Worm (Caenorhabditis elegans): ENCODE measurements around the gene F46C5.2.
A peak's percentile ranks its signal among the peaks of the same experiment; 100 is the strongest.

Gene F46C5.2

DNA sequence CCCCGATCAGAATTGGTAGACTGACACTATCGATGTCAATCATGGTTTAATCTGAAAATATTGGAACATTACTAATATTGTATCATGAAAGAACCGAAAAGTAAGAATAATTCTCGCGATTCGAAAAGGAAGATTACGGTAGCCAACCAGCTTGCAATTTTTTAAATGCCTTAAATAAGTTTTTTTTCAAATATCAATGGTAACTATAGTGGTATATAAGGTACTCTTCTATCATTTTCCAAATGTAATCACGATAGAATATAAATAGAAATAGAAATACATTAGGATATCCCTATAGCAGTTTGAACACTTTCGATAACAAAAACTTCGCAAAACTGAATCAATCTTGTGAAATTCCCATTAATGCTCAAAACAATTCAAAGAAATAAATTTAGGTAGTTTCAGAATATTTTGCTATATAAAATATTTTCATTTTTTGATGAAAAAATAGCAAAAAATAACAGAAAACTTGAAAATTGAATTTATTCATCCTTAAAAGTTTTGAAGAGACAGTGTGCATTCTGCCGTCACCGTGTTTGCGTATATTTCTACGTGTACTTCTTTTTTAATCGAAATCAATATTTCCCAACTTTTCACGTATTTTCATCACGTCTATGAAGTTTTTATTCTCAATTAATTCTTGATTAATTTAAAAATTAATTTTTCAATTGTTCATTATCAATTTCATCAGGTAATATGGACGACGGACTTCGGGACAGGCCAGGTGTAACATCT is 18.2 kb downstream of the F46C5.2 start, which contains the start of the genes F46C5.9 and rer-1:
Gene F46C5.9 (minus strand): TSS at position 51 of the 735 bp plus-strand sequence.
Gene rer-1 (plus strand): TSS at position 692 of the 735 bp plus-strand sequence.
- TF ChIP-seq ztf-1 (GFP tag; conservative IDR thresholded peaks at IDR 0.05) (no peak), dmd-4 (tag; optimal IDR thresholded peaks at IDR 0.05) (no peak), elt-3 (tag; optimal IDR thresholded peaks at IDR 0.05) (no peak), ztf-11 (tag; optimal IDR thresholded peaks at IDR 0.05) (no peak), aly-2 (tag; optimal IDR thresholded peaks at IDR 0.05) (no peak), nhr-12 (tag; optimal IDR thresholded peaks at IDR 0.05) (no peak), lin-13 (GFP tag; optimal IDR thresholded peaks at IDR 0.05) (no peak), unc-62 (GFP tag; optimal IDR thresholded peaks at IDR 0.05) (no peak), lsy-2 (tag; optimal IDR thresholded peaks at IDR 0.05) (peak; percentile 5 to 73), peb-1 (tag; optimal IDR thresholded peaks at IDR 0.05) (no peak), zag-1 (tag; optimal IDR thresholded peaks at IDR 0.05) (no peak), mab-5 (tag; optimal IDR thresholded peaks at IDR 0.05) (no peak), nhr-129 (tag; optimal IDR thresholded peaks at IDR 0.05) (no peak), nhr-21 (tag; optimal IDR thresholded peaks at IDR 0.05) (no peak), crh-2 (tag; optimal IDR thresholded peaks at IDR 0.05) (peak; percentile 74), elt-1 (tag; optimal IDR thresholded peaks at IDR 0.05) (no peak), C34F6.9 (tag; optimal IDR thresholded peaks at IDR 0.05) (peak; percentile 69), ZK546.5 (tag; optimal IDR thresholded peaks at IDR 0.05) (no peak), sma-3 (GFP tag; optimal IDR thresholded peaks at IDR 0.05) (no peak), nhr-237 (tag; optimal IDR thresholded peaks at IDR 0.05) (no peak), mbf-1 (tag; optimal IDR thresholded peaks at IDR 0.05) (no peak), fos-1 (tag; optimal IDR thresholded peaks at IDR 0.05) (peak; percentile 17), sem-4 (tag; optimal IDR thresholded peaks at IDR 0.05) (no peak), alr-1 (tag; optimal IDR thresholded peaks at IDR 0.05) (no peak)

DNA sequence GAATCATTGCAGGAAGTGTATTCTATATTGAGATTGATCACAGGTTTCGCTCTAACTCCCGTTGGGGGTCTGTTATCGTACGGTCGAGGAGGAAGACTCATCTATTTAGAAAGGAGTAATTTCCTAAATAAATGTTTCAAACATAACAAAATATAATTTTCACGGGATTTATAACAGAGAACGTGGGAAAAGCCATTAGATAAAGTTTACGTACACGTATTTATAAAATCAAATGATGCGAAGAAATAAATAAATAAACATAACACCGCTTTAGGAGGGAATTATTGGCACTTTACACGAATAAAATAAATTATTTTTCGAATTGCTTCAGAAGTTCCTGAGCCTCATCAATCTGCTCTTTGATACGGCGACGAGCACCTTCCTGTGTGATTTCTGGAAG is 20.6 kb downstream of the F46C5.2 start, which contains the start of gene F07H5.10:
Gene F07H5.10 (minus strand): TSS at position 101 of the 400 bp plus-strand sequence.
- TF ChIP-seq peb-1 (tag; optimal IDR thresholded peaks at IDR 0.05), result no peak
- TF ChIP-seq lin-13 (GFP tag; optimal IDR thresholded peaks at IDR 0.05), result no peak
- TF ChIP-seq mdl-1 (tag; optimal IDR thresholded peaks at IDR 0.05), result no peak
- TF ChIP-seq aly-2 (tag; optimal IDR thresholded peaks at IDR 0.05), result no peak
- no peak for TF ChIP-seq unc-55 (GFP tag; optimal IDR thresholded peaks at IDR 0.05)
- TF ChIP-seq Y55F3AM.14 (GFP tag; optimal IDR thresholded peaks at IDR 0.05), result no peak
- no peak for TF ChIP-seq unc-62 (GFP tag; optimal IDR thresholded peaks at IDR 0.05)
- TF ChIP-seq sma-3 (GFP tag; optimal IDR thresholded peaks at IDR 0.05), result no peak
- TF ChIP-seq ztf-1 (GFP tag; conservative IDR thresholded peaks at IDR 0.05), result no peak
- no peak for TF ChIP-seq nhr-25 (tag; optimal IDR thresholded peaks at IDR 0.05)
- no peak for TF ChIP-seq alr-1 (tag; optimal IDR thresholded peaks at IDR 0.05)

DNA sequence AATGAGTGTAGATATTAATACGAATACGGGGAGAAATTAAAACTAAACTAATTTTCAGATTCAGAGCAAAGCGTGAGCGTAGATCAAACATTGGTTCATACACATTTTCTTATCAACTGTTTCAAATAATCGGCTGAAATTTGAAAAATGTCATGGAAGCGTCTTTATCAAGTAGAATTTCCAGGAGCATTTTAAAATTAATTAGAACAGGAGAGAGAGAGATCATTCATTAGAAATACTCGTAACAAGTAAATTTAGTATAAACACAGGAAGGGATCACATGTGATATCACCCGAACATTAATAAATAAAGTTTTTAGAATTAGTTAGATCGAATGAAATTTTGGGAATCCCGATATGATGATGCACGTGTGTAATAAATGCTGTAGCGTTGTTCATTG is 22.2 kb downstream of the F46C5.2 start, which contains the start of gene pho-13:
Gene pho-13 (minus strand): TSS at position 101 of the 400 bp plus-strand sequence.
- peak; percentile 23 for TF ChIP-seq fos-1 (tag; optimal IDR thresholded peaks at IDR 0.05)
- no peak for TF ChIP-seq alr-1 (tag; optimal IDR thresholded peaks at IDR 0.05)

DNA sequence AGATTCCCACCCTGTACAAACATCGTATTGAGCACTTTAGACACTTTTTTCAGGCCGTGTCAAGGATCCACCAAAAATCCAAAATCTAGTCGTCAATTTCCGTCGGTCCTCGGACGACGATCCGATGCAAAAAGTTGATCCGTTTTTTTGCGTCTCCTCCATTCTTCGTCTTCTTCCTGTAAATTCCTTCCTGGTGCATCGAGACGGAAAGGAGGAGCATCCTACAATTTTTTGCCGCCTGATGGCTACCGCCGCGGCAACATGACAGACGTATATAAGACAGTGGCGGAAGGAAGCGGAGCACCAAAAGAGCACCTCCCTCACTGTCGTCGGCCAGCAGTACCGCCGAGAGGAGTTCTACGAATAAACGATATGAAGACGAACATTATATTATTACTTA is 28.3 kb downstream of the F46C5.2 start, which contains the start of gene appg-2:
Gene appg-2 (plus strand): TSS at position 301 of the 400 bp plus-strand sequence.
- TF ChIP-seq gmeb-1 (tag; optimal IDR thresholded peaks at IDR 0.05) (no peak), blmp-1 (tag; optimal IDR thresholded peaks at IDR 0.05; ENCODE audit: insufficient read depth) (no peak), ceh-16 (tag; optimal IDR thresholded peaks at IDR 0.05) (no peak), nhr-10 (tag; optimal IDR thresholded peaks at IDR 0.05) (no peak), R02D3.7 (tag; optimal IDR thresholded peaks at IDR 0.05) (no peak), elt-1 (tag; optimal IDR thresholded peaks at IDR 0.05) (no peak), nhr-129 (tag; optimal IDR thresholded peaks at IDR 0.05) (no peak), nhr-25 (tag; optimal IDR thresholded peaks at IDR 0.05) (no peak), lin-13 (GFP tag; optimal IDR thresholded peaks at IDR 0.05) (no peak), zag-1 (tag; optimal IDR thresholded peaks at IDR 0.05) (no peak), egl-27 (tag; optimal IDR thresholded peaks at IDR 0.05) (no peak), ztf-1 (GFP tag; conservative IDR thresholded peaks at IDR 0.05) (no peak), F13H6.1 (tag; optimal IDR thresholded peaks at IDR 0.05) (no peak)

Data from whole organism, L2 larva.